Worm (Caenorhabditis elegans) whole organism, L4 larva: Measurements from ENCODE around the gene C09G9.8.

Experiments
- D1046.2 ChIP-seq: fragments of 200-800 bp; sonication (Bioruptor generic); IDR thresholded peaks from 2 replicates; pipeline ENCODE4 v1.3.6; 2022; ENCODE audit warnings: missing genetic modification characterization, missing compliant biosample characterization
- F10B5.3 ChIP-seq: sonication (generic microtip); optimal IDR thresholded peaks from 2 replicates; lab custom pipeline; 2016; ENCODE audit warnings: mild to moderate bottlenecking, missing genetic modification characterization, missing compliant biosample characterization
- F49E8.2 ChIP-seq: sonication (generic microtip); optimal IDR thresholded peaks from 2 replicates; lab custom pipeline; 2016; ENCODE audit warnings: missing compliant biosample characterization, mild to moderate bottlenecking, missing genetic modification characterization, borderline replicate concordance
- T20F7.1 ChIP-seq: fragments of 200-800 bp; sonication (Bioruptor generic); optimal IDR thresholded peaks from 2 replicates; lab custom pipeline; 2018; ENCODE audit warnings: mild to moderate bottlenecking, missing genetic modification characterization, missing compliant biosample characterization
- Y105C5A.15 ChIP-seq: fragments of 200-800 bp; sonication (Bioruptor generic); IDR thresholded peaks from 2 replicates; pipeline ENCODE4 v1.3.6; 2022; ENCODE audit warnings: missing genetic modification characterization, missing compliant biosample characterization
- Y48G9A.11 ChIP-seq: fragments of 200-800 bp; sonication (Bioruptor generic); IDR thresholded peaks from 2 replicates; pipeline ENCODE4 v1.3.6; 2022; ENCODE audit warnings: missing genetic modification reagents, missing genetic modification characterization, missing compliant biosample characterization
- Y5F2A.4 ChIP-seq: fragments of 200-800 bp; sonication (Bioruptor generic); optimal IDR thresholded peaks from 2 replicates; lab custom pipeline; 2018; ENCODE audit warnings: mild to moderate bottlenecking, missing genetic modification characterization, missing compliant biosample characterization
- ama-1 ChIP-seq: fragments of 150-350 bp; optimal IDR thresholded peaks from 2 replicates; lab custom pipeline; 2014; ENCODE audit warnings: inconsistent platforms, mixed read lengths
- ceh-20 ChIP-seq: fragments of 200-800 bp; sonication (Bioruptor generic); IDR thresholded peaks from 2 replicates; pipeline ENCODE4 v1.3.6; 2022; ENCODE audit warnings: missing genetic modification reagents, missing genetic modification characterization, missing compliant biosample characterization
- ceh-62 ChIP-seq: sonication (generic microtip); optimal IDR thresholded peaks from 2 replicates; lab custom pipeline; 2017; ENCODE audit warnings: missing biosample characterization, missing genetic modification characterization
- daf-16 ChIP-seq, 3 experiments: sonication (generic microtip); optimal IDR thresholded peaks; 2 replicates each; lab custom pipeline; 2016 to 2017; ENCODE audit warnings: missing genetic modification characterization in 3 of 3, missing genetic modification reagents in 3 of 3, mild to moderate bottlenecking in 2 of 3, missing compliant biosample characterization in 2 of 3, missing biosample characterization in 1 of 3, moderate library complexity in 1 of 3
- dpl-1 ChIP-seq: fragments of 150-350 bp; optimal IDR thresholded peaks from 2 replicates; lab custom pipeline; 2014; ENCODE audit warnings: missing biosample characterization, missing genetic modification reagents, missing genetic modification characterization
- duxl-1 ChIP-seq: sonication (generic microtip); optimal IDR thresholded peaks from 2 replicates; lab custom pipeline; 2016; ENCODE audit warnings: mild to moderate bottlenecking, missing genetic modification characterization, moderate library complexity, missing compliant biosample characterization; ENCODE audit not compliant: poor library complexity
- dve-1 ChIP-seq: sonication (generic microtip); optimal IDR thresholded peaks from 2 replicates; lab custom pipeline; 2017; ENCODE audit warnings: antibody characterized with exemption, mild to moderate bottlenecking, missing genetic modification characterization, missing compliant biosample characterization; ENCODE audit not compliant: insufficient read depth
- fkh-10 ChIP-seq: fragments of 150-350 bp; optimal IDR thresholded peaks from 2 replicates; lab custom pipeline; 2014; ENCODE audit warnings: missing biosample characterization, missing genetic modification reagents, missing genetic modification characterization
- hlh-11 ChIP-seq: fragments of 200-800 bp; sonication (Bioruptor generic); optimal IDR thresholded peaks from 2 replicates; lab custom pipeline; 2018; ENCODE audit warnings: mild to moderate bottlenecking, missing genetic modification characterization, missing compliant biosample characterization
- hlh-30 ChIP-seq: sonication (generic microtip); optimal IDR thresholded peaks from 2 replicates; lab custom pipeline; 2017; ENCODE audit warnings: antibody characterized with exemption, mild to moderate bottlenecking, missing genetic modification characterization, missing compliant biosample characterization; ENCODE audit not compliant: insufficient read depth
- lim-7 ChIP-seq: fragments of 200-800 bp; sonication (Bioruptor generic); IDR thresholded peaks from 2 replicates; pipeline ENCODE4 v1.3.6; 2022; ENCODE audit warnings: missing genetic modification characterization, missing compliant biosample characterization
- lin-13 ChIP-seq: fragments of 150-350 bp; optimal IDR thresholded peaks from 2 replicates; lab custom pipeline; 2014; ENCODE audit warnings: missing biosample characterization, missing genetic modification reagents, missing genetic modification characterization
- lsy-2 ChIP-seq, 2 experiments: fragments of 150-350 bp in 1 of 2; sonication (generic microtip) in 1 of 2; optimal IDR thresholded peaks; 2 replicates each; lab custom pipeline; 2014 to 2017; ENCODE audit warnings: missing biosample characterization in 2 of 2, missing genetic modification characterization in 2 of 2
- mdl-1 ChIP-seq, 2 experiments: fragments of 150-350 bp in 1 of 2; sonication (generic microtip) in 1 of 2; optimal IDR thresholded peaks; 2 replicates each; lab custom pipeline; 2014 to 2017; ENCODE audit warnings: missing biosample characterization in 2 of 2, missing genetic modification characterization in 2 of 2
- mes-2 ChIP-seq: sonication (generic microtip); optimal IDR thresholded peaks from 2 replicates; lab custom pipeline; 2016; ENCODE audit warnings: missing genotype, mild to moderate bottlenecking, missing genetic modification characterization, missing compliant biosample characterization; ENCODE audit not compliant: poor library complexity, severe bottlenecking
- nhr-10 ChIP-seq: fragments of 150-350 bp; optimal IDR thresholded peaks from 2 replicates; lab custom pipeline; 2014; ENCODE audit warnings: missing biosample characterization, missing genetic modification characterization
- nhr-11 ChIP-seq: fragments of 150-350 bp; optimal IDR thresholded peaks from 2 replicates; lab custom pipeline; 2014; ENCODE audit warnings: missing biosample characterization, missing genetic modification characterization
- nhr-25 ChIP-seq: sonication (generic microtip); optimal IDR thresholded peaks from 2 replicates; lab custom pipeline; 2017; ENCODE audit warnings: missing genetic modification characterization, mild to moderate bottlenecking, missing compliant biosample characterization, antibody characterized with exemption, moderate library complexity, borderline replicate concordance; ENCODE audit not compliant: insufficient read depth
- nhr-28 ChIP-seq: fragments of 150-350 bp; optimal IDR thresholded peaks from 2 replicates; lab custom pipeline; 2014; ENCODE audit warnings: missing biosample characterization, missing genetic modification characterization
- nhr-6 ChIP-seq: fragments of 150-350 bp; optimal IDR thresholded peaks from 2 replicates; lab custom pipeline; 2014; ENCODE audit warnings: missing biosample characterization, missing genetic modification characterization
- nhr-76 ChIP-seq: fragments of 150-350 bp; optimal IDR thresholded peaks from 2 replicates; lab custom pipeline; 2014; ENCODE audit warnings: missing biosample characterization, missing genetic modification characterization
- nhr-77 ChIP-seq: fragments of 150-350 bp; optimal IDR thresholded peaks from 2 replicates; lab custom pipeline; 2014; ENCODE audit warnings: missing biosample characterization, missing genetic modification characterization
- php-3 ChIP-seq: fragments of 200-800 bp; sonication (Bioruptor generic); IDR thresholded peaks from 2 replicates; pipeline ENCODE4 v1.3.6; 2022; ENCODE audit warnings: missing genetic modification reagents, missing genetic modification characterization, missing compliant biosample characterization
- rbr-2 ChIP-seq: sonication (generic microtip); optimal IDR thresholded peaks from 2 replicates; lab custom pipeline; 2016; ENCODE audit warnings: missing genotype, missing genetic modification characterization, missing compliant biosample characterization
- snpc-1.2 ChIP-seq: fragments of 200-800 bp; sonication (Bioruptor generic); IDR thresholded peaks from 2 replicates; pipeline ENCODE4 v1.3.6; 2022; ENCODE audit warnings: missing genetic modification reagents, missing genetic modification characterization, missing compliant biosample characterization
- spr-1 ChIP-seq: sonication (generic microtip); optimal IDR thresholded peaks from 2 replicates; lab custom pipeline; 2016; ENCODE audit warnings: mild to moderate bottlenecking, missing genetic modification characterization, missing compliant biosample characterization
- tag-97 ChIP-seq: fragments of 200-800 bp; sonication (Bioruptor generic); IDR thresholded peaks from 2 replicates; pipeline ENCODE4 v1.3.6; 2022; ENCODE audit warnings: missing genetic modification characterization, missing compliant biosample characterization
- unc-130 ChIP-seq: sonication (generic microtip); optimal IDR thresholded peaks from 2 replicates; lab custom pipeline; 2016; ENCODE audit warnings: missing genetic modification reagents, missing genetic modification characterization, missing compliant biosample characterization
- unc-62 ChIP-seq, 3 experiments: fragments of 150-350 bp in 1 of 3; sonication (generic microtip); optimal IDR thresholded peaks in 2 of 3; peaks in 1 of 3; 1 replicate in 1 of 3; 2 replicates in 2 of 3; lab custom pipeline; 2014 to 2017; ENCODE audit warnings: missing biosample characterization in 3 of 3, missing genetic modification characterization in 3 of 3, missing genetic modification reagents in 3 of 3, missing genotype in 1 of 3
- zag-1 ChIP-seq: fragments of 150-350 bp; optimal IDR thresholded peaks from 2 replicates; lab custom pipeline; 2014; ENCODE audit warnings: missing biosample characterization, missing genetic modification characterization
- zip-11 ChIP-seq: fragments of 200-800 bp; sonication (Bioruptor generic); IDR thresholded peaks from 2 replicates; pipeline ENCODE4 v1.3.6; 2022; ENCODE audit warnings: missing genetic modification characterization, missing compliant biosample characterization

C09G9.8 gene

ce11 chrIV:8866092-8866491 lies 15.2 kb upstream of the C09G9.8 start (continued):
- no peak for TF ChIP-seq nhr-10 (tag; lab: Kevin White, UChicago)
- peak; percentile 2 for TF ChIP-seq nhr-25 (tag; lab: Kevin White, UChicago)
- TF ChIP-seq unc-62 (GFP tag; optimal IDR thresholded peaks at IDR 0.05 in 1 of 2; lab: Kevin White, UChicago): peak in 1 of 2 experiments; percentile 96
- no peak for TF ChIP-seq unc-62 (tag; optimal IDR thresholded peaks at IDR 0.05; lab: Kevin White, UChicago)
- TF ChIP-seq lin-13 (GFP tag; lab: Kevin White, UChicago): peak; percentile 47
- TF ChIP-seq ceh-20 (GFP tag; lab: Robert Waterston, UW): peak; percentile 86
- TF ChIP-seq snpc-1.2 (GFP tag; lab: Robert Waterston, UW): no peak
- TF ChIP-seq T20F7.1 (GFP tag; lab: Kevin White, UChicago): peak; percentile 79
- TF ChIP-seq nhr-76 (tag; lab: Kevin White, UChicago): no peak
- TF ChIP-seq nhr-11 (tag; lab: Kevin White, UChicago): peak; percentile 81

DNA sequence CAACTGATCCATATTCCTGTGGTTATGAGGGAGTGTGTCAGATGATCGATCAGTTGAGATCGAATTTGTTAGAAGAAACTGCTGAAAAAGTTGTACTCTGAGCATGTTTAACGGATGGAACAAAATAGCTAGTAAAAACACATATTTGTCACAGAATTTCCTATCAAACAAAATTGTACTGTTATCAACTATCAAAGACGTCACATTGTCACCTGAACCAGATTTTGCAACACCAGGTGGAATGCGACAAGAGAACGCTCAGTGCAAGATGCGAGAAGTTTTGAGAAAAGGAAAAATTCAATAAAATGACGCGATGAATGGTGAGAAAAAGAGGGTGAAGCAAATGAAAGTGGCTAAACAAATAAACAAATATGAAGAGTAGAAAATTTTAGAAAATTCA lies 13.7 kb upstream of the C09G9.8 start:
- no peak for TF ChIP-seq nhr-6
- TF ChIP-seq fkh-10 (GFP tag; lab: Kevin White, UChicago): no peak
- TF ChIP-seq daf-16 (GFP tag; optimal IDR thresholded peaks at IDR 0.05; lab: Kevin White, UChicago): no peak
- TF ChIP-seq daf-16 (tag; optimal IDR thresholded peaks at IDR 0.05; lab: Kevin White, UChicago): peak; percentile 26
- TF ChIP-seq lim-7: no peak
- TF ChIP-seq nhr-28 (tag; lab: Kevin White, UChicago): peak; percentile 67
- TF ChIP-seq dpl-1 (GFP tag; lab: Kevin White, UChicago): peak; percentile 13
- peak; percentile 13 for TF ChIP-seq hlh-30 (tag; lab: Kevin White, UChicago)
- no peak for TF ChIP-seq D1046.2 (GFP tag; lab: Robert Waterston, UW)
- no peak for TF ChIP-seq nhr-11 (tag; lab: Kevin White, UChicago)
- TF ChIP-seq ceh-62: no peak
- TF ChIP-seq ama-1 (lab: Kevin White, UChicago): no peak
- no peak for TF ChIP-seq Y105C5A.15
- TF ChIP-seq nhr-77 (tag; lab: Kevin White, UChicago): peak; percentile 23
- TF ChIP-seq F49E8.2: no peak
- TF ChIP-seq zag-1: no peak
- peak; percentile 46 for TF ChIP-seq hlh-11
- no peak for TF ChIP-seq Y5F2A.4
- no peak for TF ChIP-seq lsy-2 (tag; optimal IDR thresholded peaks at IDR 0.05; lab: Kevin White, UChicago)
- peak; percentile 45 for TF ChIP-seq dve-1

DNA sequence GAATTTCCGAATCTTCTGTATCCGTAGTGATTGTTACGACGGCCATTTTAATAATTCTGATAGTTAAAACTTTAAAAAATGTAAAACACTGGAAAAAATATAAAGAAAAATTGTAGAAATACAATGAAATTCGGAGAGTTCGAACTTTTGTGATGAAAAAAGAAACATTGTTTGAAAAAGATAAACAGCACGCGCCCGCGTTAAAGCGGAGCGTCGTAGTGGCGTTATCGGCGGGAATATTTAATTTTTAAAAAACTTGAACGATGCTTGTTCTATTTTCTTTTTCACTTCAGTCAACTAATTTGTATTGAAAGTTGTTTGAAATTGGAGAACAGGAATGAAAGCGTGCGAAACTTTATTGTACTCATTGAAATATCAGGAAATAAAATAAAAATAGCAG lies 11.7 kb upstream of the C09G9.8 start, which contains the start of gene npp-23:
TSS of gene npp-23 (minus strand) at position 56 of the 400 bp plus-strand sequence.
- TF ChIP-seq mes-2 (tag; lab: Kevin White, UChicago) (peak; percentile 62), hlh-30 (tag; lab: Kevin White, UChicago) (peak; percentile 46), T20F7.1 (GFP tag; lab: Kevin White, UChicago) (peak; percentile 96), Y48G9A.11 (peak; percentile 89), duxl-1 (no peak), spr-1 (no peak), rbr-2 (no peak), php-3 (GFP tag; lab: Robert Waterston, UW) (no peak), nhr-25 (tag; lab: Kevin White, UChicago) (no peak), mdl-1 (tag; optimal IDR thresholded peaks at IDR 0.05; lab: Kevin White, UChicago) (peak in 1 of 2 experiments; percentile 4), tag-97 (no peak), dpl-1 (GFP tag; lab: Kevin White, UChicago) (peak; percentile 95)
- TF ChIP-seq, all 104 proteins: peak for 6

ce11 chrIV:8872958-8873357 lies 8.3 kb upstream of the C09G9.8 start, which contains the start of gene C09G9.3:
Gene C09G9.3 (minus strand): TSS chrIV:8873058.
- TF ChIP-seq zip-11 (GFP tag; lab: Robert Waterston, UW) (no peak), F10B5.3 (no peak), unc-130 (GFP tag; lab: Kevin White, UChicago) (no peak)
- TF ChIP-seq, all 104 proteins: peak for 0
